Worm (Caenorhabditis elegans) whole organism, L4 larva: ENCODE measurements around the gene C50B8.5.

ENCODE experiments used
- F26F4.8 ChIP-seq: fragments of 200-800 bp; sonication (Bioruptor generic); conservative IDR thresholded peaks from 2 replicates; pipeline ENCODE4 v1.3.6; 2022; ENCODE audit warnings: missing genetic modification characterization, missing compliant biosample characterization
- T20F7.1 ChIP-seq: fragments of 200-800 bp; sonication (Bioruptor generic); optimal IDR thresholded peaks from 2 replicates; lab custom pipeline; 2018; ENCODE audit warnings: mild to moderate bottlenecking, missing genetic modification characterization, missing compliant biosample characterization
- Y105C5A.15 ChIP-seq: fragments of 200-800 bp; sonication (Bioruptor generic); IDR thresholded peaks from 2 replicates; pipeline ENCODE4 v1.3.6; 2022; ENCODE audit warnings: missing genetic modification characterization, missing compliant biosample characterization
- Y48G9A.11 ChIP-seq: fragments of 200-800 bp; sonication (Bioruptor generic); IDR thresholded peaks from 2 replicates; pipeline ENCODE4 v1.3.6; 2022; ENCODE audit warnings: missing genetic modification reagents, missing genetic modification characterization, missing compliant biosample characterization
- Y5F2A.4 ChIP-seq: fragments of 200-800 bp; sonication (Bioruptor generic); optimal IDR thresholded peaks from 2 replicates; lab custom pipeline; 2018; ENCODE audit warnings: mild to moderate bottlenecking, missing genetic modification characterization, missing compliant biosample characterization
- attf-4 ChIP-seq: sonication (generic microtip); optimal IDR thresholded peaks from 3 replicates; lab custom pipeline; 2017; ENCODE audit warnings: missing biosample characterization, missing genetic modification characterization
- ceh-20 ChIP-seq: fragments of 200-800 bp; sonication (Bioruptor generic); IDR thresholded peaks from 2 replicates; pipeline ENCODE4 v1.3.6; 2022; ENCODE audit warnings: missing genetic modification reagents, missing genetic modification characterization, missing compliant biosample characterization
- ceh-32 ChIP-seq: sonication (generic microtip); optimal IDR thresholded peaks from 2 replicates; lab custom pipeline; 2016; ENCODE audit warnings: mild to moderate bottlenecking, missing genetic modification characterization, missing compliant biosample characterization; ENCODE audit not compliant: poor library complexity
- ceh-44 ChIP-seq: fragments of 200-800 bp; sonication (Bioruptor generic); IDR thresholded peaks from 2 replicates; pipeline ENCODE4 v1.3.6; 2022; ENCODE audit warnings: missing genetic modification reagents, missing genetic modification characterization, missing compliant biosample characterization
- ceh-62 ChIP-seq: sonication (generic microtip); optimal IDR thresholded peaks from 2 replicates; lab custom pipeline; 2017; ENCODE audit warnings: missing biosample characterization, missing genetic modification characterization
- ces-1 ChIP-seq: fragments of 150-350 bp; sonication (generic microtip); optimal IDR thresholded peaks from 4 replicates; lab custom pipeline; 2014; ENCODE audit warnings: missing biosample characterization, missing genetic modification reagents, missing genetic modification characterization
- cey-2 ChIP-seq: sonication (generic microtip); optimal IDR thresholded peaks from 3 replicates; lab custom pipeline; 2017; ENCODE audit warnings: missing genetic modification characterization, mild to moderate bottlenecking, missing compliant biosample characterization, antibody characterized with exemption, borderline replicate concordance; ENCODE audit not compliant: insufficient read depth
- ctbp-1 ChIP-seq: fragments of 200-800 bp; sonication (Bioruptor generic); IDR thresholded peaks from 2 replicates; pipeline ENCODE4 v1.3.6; 2022; ENCODE audit warnings: missing genetic modification reagents, missing genetic modification characterization, missing compliant biosample characterization
- daf-12 ChIP-seq: fragments of 150-350 bp; optimal IDR thresholded peaks from 2 replicates; lab custom pipeline; 2014; ENCODE audit warnings: missing biosample characterization, missing genetic modification reagents, missing genetic modification characterization
- daf-16 ChIP-seq, 3 experiments: sonication (generic microtip); optimal IDR thresholded peaks; 2 replicates each; lab custom pipeline; 2016 to 2017; ENCODE audit warnings: missing genetic modification characterization in 3 of 3, missing genetic modification reagents in 3 of 3, mild to moderate bottlenecking in 2 of 3, missing compliant biosample characterization in 2 of 3, missing biosample characterization in 1 of 3, moderate library complexity in 1 of 3
- daf-19 ChIP-seq: fragments of 200-800 bp; sonication (Bioruptor generic); conservative IDR thresholded peaks from 2 replicates; pipeline ENCODE4 v1.3.6; 2022; ENCODE audit warnings: missing genetic modification characterization, missing compliant biosample characterization
- dmd-6 ChIP-seq: fragments of 200-800 bp; sonication (Bioruptor generic); IDR thresholded peaks from 2 replicates; pipeline ENCODE4 v1.3.6; 2022; ENCODE audit warnings: missing genetic modification reagents, missing genetic modification characterization, missing compliant biosample characterization
- dmd-8 ChIP-seq: fragments of 200-800 bp; sonication (Bioruptor generic); IDR thresholded peaks from 2 replicates; pipeline ENCODE4 v1.3.6; 2022; ENCODE audit warnings: missing genetic modification characterization, missing compliant biosample characterization
- dmd-9 ChIP-seq: fragments of 200-800 bp; sonication (Bioruptor generic); IDR thresholded peaks from 2 replicates; pipeline ENCODE4 v1.3.6; 2022; ENCODE audit warnings: missing genetic modification reagents, missing genetic modification characterization, missing compliant biosample characterization
- dpl-1 ChIP-seq: fragments of 150-350 bp; optimal IDR thresholded peaks from 2 replicates; lab custom pipeline; 2014; ENCODE audit warnings: missing biosample characterization, missing genetic modification reagents, missing genetic modification characterization
- fos-1 ChIP-seq: fragments of 150-350 bp; optimal IDR thresholded peaks from 2 replicates; lab custom pipeline; 2014; ENCODE audit warnings: missing biosample characterization, missing genetic modification characterization
- hif-1 ChIP-seq, 2 experiments: sonication (generic microtip); optimal IDR thresholded peaks; 2 replicates each; lab custom pipeline; 2016 to 2017; ENCODE audit warnings: missing compliant biosample characterization in 2 of 2, missing genetic modification characterization in 2 of 2, missing genetic modification reagents in 2 of 2, missing genotype in 2 of 2, mild to moderate bottlenecking in 1 of 2
- hlh-11 ChIP-seq: fragments of 200-800 bp; sonication (Bioruptor generic); optimal IDR thresholded peaks from 2 replicates; lab custom pipeline; 2018; ENCODE audit warnings: mild to moderate bottlenecking, missing genetic modification characterization, missing compliant biosample characterization
- hmg-1.1 ChIP-seq: fragments of 200-800 bp; sonication (Bioruptor generic); IDR thresholded peaks from 2 replicates; pipeline ENCODE4 v1.3.6; 2022; ENCODE audit warnings: missing genetic modification reagents, missing genetic modification characterization, missing compliant biosample characterization
- lim-7 ChIP-seq: fragments of 200-800 bp; sonication (Bioruptor generic); IDR thresholded peaks from 2 replicates; pipeline ENCODE4 v1.3.6; 2022; ENCODE audit warnings: missing genetic modification characterization, missing compliant biosample characterization
- lin-15B ChIP-seq: fragments of 150-350 bp; sonication (generic microtip); optimal IDR thresholded peaks from 3 replicates; lab custom pipeline; 2014; ENCODE audit warnings: missing biosample characterization, missing genetic modification characterization
- lin-38 ChIP-seq: fragments of 200-800 bp; sonication (Bioruptor generic); IDR thresholded peaks from 2 replicates; pipeline ENCODE4 v1.3.6; 2022; ENCODE audit warnings: missing genetic modification reagents, missing genetic modification characterization, missing compliant biosample characterization
- lin-39 ChIP-seq: fragments of 150-350 bp; optimal IDR thresholded peaks from 2 replicates; lab custom pipeline; 2014; ENCODE audit warnings: missing biosample characterization, missing genetic modification reagents, missing genetic modification characterization
- lir-3 ChIP-seq: sonication (generic microtip); optimal IDR thresholded peaks from 2 replicates; lab custom pipeline; 2016; ENCODE audit warnings: mild to moderate bottlenecking, missing genetic modification characterization, missing compliant biosample characterization
- lsy-2 ChIP-seq, 2 experiments: fragments of 150-350 bp in 1 of 2; sonication (generic microtip) in 1 of 2; optimal IDR thresholded peaks; 2 replicates each; lab custom pipeline; 2014 to 2017; ENCODE audit warnings: missing biosample characterization in 2 of 2, missing genetic modification characterization in 2 of 2
- madf-5 ChIP-seq, 2 experiments: fragments of 200-800 bp; sonication (Bioruptor generic); IDR thresholded peaks; 2 replicates each; pipeline ENCODE4 v1.3.6; 2022; ENCODE audit warnings: missing compliant biosample characterization in 2 of 2, missing genetic modification characterization in 2 of 2
- madf-9 ChIP-seq: fragments of 200-800 bp; sonication (Bioruptor generic); conservative IDR thresholded peaks from 2 replicates; pipeline ENCODE4 v1.3.6; 2022; ENCODE audit warnings: missing genetic modification reagents, missing genetic modification characterization, missing compliant biosample characterization
- mes-2 ChIP-seq: sonication (generic microtip); optimal IDR thresholded peaks from 2 replicates; lab custom pipeline; 2016; ENCODE audit warnings: missing genotype, mild to moderate bottlenecking, missing genetic modification characterization, missing compliant biosample characterization; ENCODE audit not compliant: poor library complexity, severe bottlenecking
- mxl-2 ChIP-seq: fragments of 200-800 bp; sonication (Bioruptor generic); conservative IDR thresholded peaks from 2 replicates; pipeline ENCODE4 v1.3.6; 2022; ENCODE audit warnings: missing genetic modification reagents, missing genetic modification characterization, missing compliant biosample characterization
- mxl-3 ChIP-seq: fragments of 200-800 bp; sonication (Bioruptor generic); optimal IDR thresholded peaks from 2 replicates; lab custom pipeline; 2018; ENCODE audit warnings: mild to moderate bottlenecking, missing genetic modification characterization, missing compliant biosample characterization
- nhr-10 ChIP-seq: fragments of 150-350 bp; optimal IDR thresholded peaks from 2 replicates; lab custom pipeline; 2014; ENCODE audit warnings: missing biosample characterization, missing genetic modification characterization
- nhr-102 ChIP-seq: sonication (generic microtip); optimal IDR thresholded peaks from 2 replicates; lab custom pipeline; 2016; ENCODE audit warnings: mild to moderate bottlenecking, missing genetic modification characterization, moderate library complexity, missing compliant biosample characterization
- nhr-11 ChIP-seq: fragments of 150-350 bp; optimal IDR thresholded peaks from 2 replicates; lab custom pipeline; 2014; ENCODE audit warnings: missing biosample characterization, missing genetic modification characterization
- nhr-111 ChIP-seq: fragments of 200-800 bp; sonication (Bioruptor generic); optimal IDR thresholded peaks from 2 replicates; lab custom pipeline; 2018; ENCODE audit warnings: mild to moderate bottlenecking, missing genetic modification characterization, missing compliant biosample characterization
- nhr-237 ChIP-seq: sonication (generic microtip); optimal IDR thresholded peaks from 2 replicates; lab custom pipeline; 2017; ENCODE audit warnings: missing biosample characterization, missing genetic modification characterization
- nhr-25 ChIP-seq: sonication (generic microtip); optimal IDR thresholded peaks from 2 replicates; lab custom pipeline; 2017; ENCODE audit warnings: missing genetic modification characterization, mild to moderate bottlenecking, missing compliant biosample characterization, antibody characterized with exemption, moderate library complexity, borderline replicate concordance; ENCODE audit not compliant: insufficient read depth
- nhr-48 ChIP-seq: sonication (generic microtip); optimal IDR thresholded peaks from 2 replicates; lab custom pipeline; 2016; ENCODE audit warnings: mild to moderate bottlenecking, missing genetic modification characterization, missing compliant biosample characterization
- nhr-6 ChIP-seq: fragments of 150-350 bp; optimal IDR thresholded peaks from 2 replicates; lab custom pipeline; 2014; ENCODE audit warnings: missing biosample characterization, missing genetic modification characterization
- nhr-77 ChIP-seq: fragments of 150-350 bp; optimal IDR thresholded peaks from 2 replicates; lab custom pipeline; 2014; ENCODE audit warnings: missing biosample characterization, missing genetic modification characterization
- sdz-12 ChIP-seq: fragments of 200-800 bp; sonication (Bioruptor generic); optimal IDR thresholded peaks from 2 replicates; lab custom pipeline; 2018; ENCODE audit warnings: mild to moderate bottlenecking, missing genetic modification characterization, missing compliant biosample characterization
- set-16 ChIP-seq: fragments of 200-800 bp; sonication (Bioruptor generic); IDR thresholded peaks from 2 replicates; pipeline ENCODE4 v1.3.6; 2022; ENCODE audit warnings: missing genetic modification reagents, missing genetic modification characterization, missing compliant biosample characterization
- snpc-4 ChIP-seq: fragments of 150-350 bp; optimal IDR thresholded peaks from 2 replicates; lab custom pipeline; 2014; ENCODE audit warnings: missing biosample characterization, missing genetic modification characterization
- tra-1 ChIP-seq: fragments of 200-800 bp; sonication (Bioruptor generic); IDR thresholded peaks from 2 replicates; pipeline ENCODE4 v1.3.6; 2022; ENCODE audit warnings: missing genetic modification reagents, missing genetic modification characterization, missing compliant biosample characterization
- unc-130 ChIP-seq: sonication (generic microtip); optimal IDR thresholded peaks from 2 replicates; lab custom pipeline; 2016; ENCODE audit warnings: missing genetic modification reagents, missing genetic modification characterization, missing compliant biosample characterization
- zip-2 ChIP-seq: fragments of 150-350 bp; optimal IDR thresholded peaks from 2 replicates; lab custom pipeline; 2014; ENCODE audit warnings: missing biosample characterization, missing genetic modification characterization
- ztf-7 ChIP-seq: fragments of 150-350 bp; optimal IDR thresholded peaks from 2 replicates; lab custom pipeline; 2014; ENCODE audit warnings: missing biosample characterization, missing genetic modification characterization

C50B8.5 gene

DNA sequence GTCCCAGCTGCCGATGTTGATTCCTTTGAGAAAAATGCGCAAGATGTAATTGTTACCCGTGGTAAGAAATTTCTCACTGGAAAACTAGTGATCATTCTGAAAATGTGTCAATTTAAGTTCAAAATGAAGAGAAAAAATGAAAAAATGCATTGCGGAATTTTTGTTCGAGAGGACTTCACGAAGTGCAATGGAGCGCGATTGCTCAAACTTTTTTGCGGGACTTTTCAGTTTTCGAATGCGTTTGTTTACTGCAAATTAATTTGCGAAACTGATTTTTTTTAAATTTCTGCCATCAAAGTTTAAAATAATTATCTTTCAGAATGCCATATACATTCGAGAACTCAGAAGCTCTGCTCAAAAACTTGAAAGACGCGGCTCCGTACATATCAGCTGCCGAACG lies 12.2 kb upstream of the C50B8.5 start, which contains the start of the genes nuaf-1 and bir-2 (continued):
- TF ChIP-seq lim-7 (GFP tag; lab: Robert Waterston, UW) (no peak), nhr-237 (tag; lab: Kevin White, UChicago) (no peak), ces-1 (GFP tag; lab: Kevin White, UChicago) (no peak), nhr-77 (tag; lab: Kevin White, UChicago) (no peak), Y105C5A.15 (GFP tag; lab: Robert Waterston, UW) (no peak), fos-1 (no peak), nhr-111 (GFP tag; lab: Kevin White, UChicago) (no peak), F26F4.8 (GFP tag; lab: Robert Waterston, UW) (no peak), mxl-3 (GFP tag; lab: Kevin White, UChicago) (no peak), ceh-20 (GFP tag; lab: Robert Waterston, UW) (no peak), cey-2 (tag; lab: Kevin White, UChicago) (no peak), sdz-12 (no peak), hif-1 (tag; optimal IDR thresholded peaks at IDR 0.05; lab: Kevin White, UChicago) (peak in 1 of 2 experiments; percentile 4), daf-12 (tag; lab: Kevin White, UChicago) (no peak), dmd-8 (GFP tag; lab: Robert Waterston, UW) (no peak), snpc-4 (tag; lab: Kevin White, UChicago) (no peak), daf-16 (GFP tag; optimal IDR thresholded peaks at IDR 0.05; lab: Kevin White, UChicago) (no peak), daf-16 (tag; optimal IDR thresholded peaks at IDR 0.05; lab: Kevin White, UChicago) (peak; percentile 12), nhr-25 (tag; lab: Kevin White, UChicago) (no peak), hlh-11 (tag; lab: Kevin White, UChicago) (peak; percentile 39), lin-38 (GFP tag; lab: Robert Waterston, UW) (peak; percentile 95), nhr-102 (tag; lab: Kevin White, UChicago) (no peak), ceh-62 (tag; lab: Kevin White, UChicago) (no peak), lin-39 (tag; lab: Kevin White, UChicago) (no peak), lsy-2 (tag; optimal IDR thresholded peaks at IDR 0.05; lab: Kevin White, UChicago) (peak in 1 of 2 experiments; percentile 65), ztf-7 (tag; lab: Kevin White, UChicago) (no peak), unc-130 (GFP tag; lab: Kevin White, UChicago) (no peak), ctbp-1 (no peak), dmd-6 (GFP tag; lab: Robert Waterston, UW) (no peak), hmg-1.1 (GFP tag; lab: Robert Waterston, UW) (0 out of 2 replicates have a peak, but pooled peaks have one; percentile 19), Y48G9A.11 (GFP tag; lab: Robert Waterston, UW) (no peak), mxl-2 (GFP tag; lab: Robert Waterston, UW) (no peak), nhr-10 (tag; lab: Kevin White, UChicago) (no peak), lir-3 (tag; lab: Kevin White, UChicago) (no peak), nhr-48 (no peak), tra-1 (no peak), ceh-32 (tag; lab: Kevin White, UChicago) (no peak), lin-15B (tag; lab: Kevin White, UChicago) (peak; percentile 29), attf-4 (tag; lab: Kevin White, UChicago) (no peak), set-16 (GFP tag; lab: Robert Waterston, UW) (no peak), madf-5 (GFP tag; IDR thresholded peaks at IDR 0.05; lab: Robert Waterston, UW) (no peak), nhr-11 (tag; lab: Kevin White, UChicago) (no peak), dmd-9 (GFP tag; lab: Robert Waterston, UW) (no peak), ceh-44 (GFP tag; lab: Robert Waterston, UW) (no peak), Y5F2A.4 (GFP tag; lab: Kevin White, UChicago) (no peak), dpl-1 (GFP tag; lab: Kevin White, UChicago) (peak; percentile 81), T20F7.1 (GFP tag; lab: Kevin White, UChicago) (no peak), madf-9 (no peak), daf-19 (GFP tag; lab: Robert Waterston, UW) (no peak), mes-2 (tag; lab: Kevin White, UChicago) (peak; percentile 82), zip-2 (tag; lab: Kevin White, UChicago) (no peak), nhr-6 (tag; lab: Kevin White, UChicago) (peak; percentile 90)
